Worm (Caenorhabditis elegans) whole organism, L4 larva: ENCODE data around the gene lbp-9.
A peak's percentile ranks its signal among the peaks of the same experiment; 100 is the strongest.

Experiments used
- D1046.2 ChIP-seq: fragments of 200-800 bp; sonication (Bioruptor generic); IDR thresholded peaks from 2 replicates; pipeline ENCODE4 v1.3.6; 2022; ENCODE audit warnings: missing genetic modification characterization, missing compliant biosample characterization
- F10B5.3 ChIP-seq: sonication (generic microtip); optimal IDR thresholded peaks from 2 replicates; lab custom pipeline; 2016; ENCODE audit warnings: mild to moderate bottlenecking, missing genetic modification characterization, missing compliant biosample characterization
- F44E2.7 ChIP-seq: fragments of 200-800 bp; sonication (Bioruptor generic); IDR thresholded peaks from 2 replicates; pipeline ENCODE4 v2.1.2; 2022; ENCODE audit warnings: missing genetic modification characterization, missing compliant biosample characterization
- T20F7.1 ChIP-seq: fragments of 200-800 bp; sonication (Bioruptor generic); optimal IDR thresholded peaks from 2 replicates; lab custom pipeline; 2018; ENCODE audit warnings: mild to moderate bottlenecking, missing genetic modification characterization, missing compliant biosample characterization
- Y105C5A.15 ChIP-seq: fragments of 200-800 bp; sonication (Bioruptor generic); IDR thresholded peaks from 2 replicates; pipeline ENCODE4 v1.3.6; 2022; ENCODE audit warnings: missing genetic modification characterization, missing compliant biosample characterization
- Y48G9A.11 ChIP-seq: fragments of 200-800 bp; sonication (Bioruptor generic); IDR thresholded peaks from 2 replicates; pipeline ENCODE4 v1.3.6; 2022; ENCODE audit warnings: missing genetic modification reagents, missing genetic modification characterization, missing compliant biosample characterization
- Y75B8A.6 ChIP-seq: fragments of 200-800 bp; sonication (Bioruptor generic); IDR thresholded peaks from 2 replicates; pipeline ENCODE4 v1.3.6; 2022; ENCODE audit warnings: missing genetic modification reagents, missing genetic modification characterization, missing compliant biosample characterization
- ZK546.5 ChIP-seq, 2 experiments: sonication (generic microtip); optimal IDR thresholded peaks; 2 replicates each; lab custom pipeline; 2017; ENCODE audit warnings: missing biosample characterization in 2 of 2, missing genetic modification characterization in 2 of 2
- arid-1 ChIP-seq: fragments of 200-800 bp; sonication (Bioruptor generic); conservative IDR thresholded peaks from 2 replicates; pipeline ENCODE4 v1.3.6; 2022; ENCODE audit warnings: missing genetic modification reagents, missing genetic modification characterization, missing compliant biosample characterization
- ceh-20 ChIP-seq: fragments of 200-800 bp; sonication (Bioruptor generic); IDR thresholded peaks from 2 replicates; pipeline ENCODE4 v1.3.6; 2022; ENCODE audit warnings: missing genetic modification reagents, missing genetic modification characterization, missing compliant biosample characterization
- ceh-28 ChIP-seq: fragments of 150-350 bp; optimal IDR thresholded peaks from 2 replicates; lab custom pipeline; 2014; ENCODE audit warnings: missing biosample characterization, missing genetic modification reagents, missing genetic modification characterization
- ceh-44 ChIP-seq: fragments of 200-800 bp; sonication (Bioruptor generic); IDR thresholded peaks from 2 replicates; pipeline ENCODE4 v1.3.6; 2022; ENCODE audit warnings: missing genetic modification reagents, missing genetic modification characterization, missing compliant biosample characterization
- ceh-62 ChIP-seq: sonication (generic microtip); optimal IDR thresholded peaks from 2 replicates; lab custom pipeline; 2017; ENCODE audit warnings: missing biosample characterization, missing genetic modification characterization
- ceh-82 ChIP-seq: sonication (generic microtip); optimal IDR thresholded peaks from 2 replicates; lab custom pipeline; 2017; ENCODE audit warnings: missing biosample characterization, missing genetic modification characterization
- cey-2 ChIP-seq: sonication (generic microtip); optimal IDR thresholded peaks from 3 replicates; lab custom pipeline; 2017; ENCODE audit warnings: missing genetic modification characterization, mild to moderate bottlenecking, missing compliant biosample characterization, antibody characterized with exemption, borderline replicate concordance; ENCODE audit not compliant: insufficient read depth
- daf-12 ChIP-seq: fragments of 150-350 bp; optimal IDR thresholded peaks from 2 replicates; lab custom pipeline; 2014; ENCODE audit warnings: missing biosample characterization, missing genetic modification reagents, missing genetic modification characterization
- daf-19 ChIP-seq: fragments of 200-800 bp; sonication (Bioruptor generic); conservative IDR thresholded peaks from 2 replicates; pipeline ENCODE4 v1.3.6; 2022; ENCODE audit warnings: missing genetic modification characterization, missing compliant biosample characterization
- daf-8 ChIP-seq: fragments of 200-800 bp; sonication (Bioruptor generic); IDR thresholded peaks from 2 replicates; pipeline ENCODE4 v1.3.6; 2022; ENCODE audit warnings: missing genetic modification characterization, missing compliant biosample characterization
- dmd-6 ChIP-seq: fragments of 200-800 bp; sonication (Bioruptor generic); IDR thresholded peaks from 2 replicates; pipeline ENCODE4 v1.3.6; 2022; ENCODE audit warnings: missing genetic modification reagents, missing genetic modification characterization, missing compliant biosample characterization
- dmd-8 ChIP-seq: fragments of 200-800 bp; sonication (Bioruptor generic); IDR thresholded peaks from 2 replicates; pipeline ENCODE4 v1.3.6; 2022; ENCODE audit warnings: missing genetic modification characterization, missing compliant biosample characterization
- dpl-1 ChIP-seq: fragments of 150-350 bp; optimal IDR thresholded peaks from 2 replicates; lab custom pipeline; 2014; ENCODE audit warnings: missing biosample characterization, missing genetic modification reagents, missing genetic modification characterization
- dve-1 ChIP-seq: sonication (generic microtip); optimal IDR thresholded peaks from 2 replicates; lab custom pipeline; 2017; ENCODE audit warnings: antibody characterized with exemption, mild to moderate bottlenecking, missing genetic modification characterization, missing compliant biosample characterization; ENCODE audit not compliant: insufficient read depth
- fkh-10 ChIP-seq: fragments of 150-350 bp; optimal IDR thresholded peaks from 2 replicates; lab custom pipeline; 2014; ENCODE audit warnings: missing biosample characterization, missing genetic modification reagents, missing genetic modification characterization
- hif-1 ChIP-seq, 2 experiments: sonication (generic microtip); optimal IDR thresholded peaks; 2 replicates each; lab custom pipeline; 2016 to 2017; ENCODE audit warnings: missing compliant biosample characterization in 2 of 2, missing genetic modification characterization in 2 of 2, missing genetic modification reagents in 2 of 2, missing genotype in 2 of 2, mild to moderate bottlenecking in 1 of 2
- hlh-11 ChIP-seq: fragments of 200-800 bp; sonication (Bioruptor generic); optimal IDR thresholded peaks from 2 replicates; lab custom pipeline; 2018; ENCODE audit warnings: mild to moderate bottlenecking, missing genetic modification characterization, missing compliant biosample characterization
- hlh-30 ChIP-seq: sonication (generic microtip); optimal IDR thresholded peaks from 2 replicates; lab custom pipeline; 2017; ENCODE audit warnings: antibody characterized with exemption, mild to moderate bottlenecking, missing genetic modification characterization, missing compliant biosample characterization; ENCODE audit not compliant: insufficient read depth
- lim-7 ChIP-seq: fragments of 200-800 bp; sonication (Bioruptor generic); IDR thresholded peaks from 2 replicates; pipeline ENCODE4 v1.3.6; 2022; ENCODE audit warnings: missing genetic modification characterization, missing compliant biosample characterization
- lin-1 ChIP-seq: fragments of 200-800 bp; sonication (Bioruptor generic); IDR thresholded peaks from 2 replicates; pipeline ENCODE4 v1.3.6; 2022; ENCODE audit warnings: missing genetic modification reagents, missing genetic modification characterization, missing compliant biosample characterization
- lin-13 ChIP-seq: fragments of 150-350 bp; optimal IDR thresholded peaks from 2 replicates; lab custom pipeline; 2014; ENCODE audit warnings: missing biosample characterization, missing genetic modification reagents, missing genetic modification characterization
- lin-15B ChIP-seq: fragments of 150-350 bp; sonication (generic microtip); optimal IDR thresholded peaks from 3 replicates; lab custom pipeline; 2014; ENCODE audit warnings: missing biosample characterization, missing genetic modification characterization
- lin-39 ChIP-seq: fragments of 150-350 bp; optimal IDR thresholded peaks from 2 replicates; lab custom pipeline; 2014; ENCODE audit warnings: missing biosample characterization, missing genetic modification reagents, missing genetic modification characterization
- lsy-2 ChIP-seq, 2 experiments: fragments of 150-350 bp in 1 of 2; sonication (generic microtip) in 1 of 2; optimal IDR thresholded peaks; 2 replicates each; lab custom pipeline; 2014 to 2017; ENCODE audit warnings: missing biosample characterization in 2 of 2, missing genetic modification characterization in 2 of 2
- mdt-29 ChIP-seq: fragments of 200-800 bp; sonication (Bioruptor generic); IDR thresholded peaks from 2 replicates; pipeline ENCODE4 v1.3.6; 2022; ENCODE audit warnings: missing genetic modification reagents, missing genetic modification characterization, missing compliant biosample characterization
- mes-2 ChIP-seq: sonication (generic microtip); optimal IDR thresholded peaks from 2 replicates; lab custom pipeline; 2016; ENCODE audit warnings: missing genotype, mild to moderate bottlenecking, missing genetic modification characterization, missing compliant biosample characterization; ENCODE audit not compliant: poor library complexity, severe bottlenecking
- mxl-3 ChIP-seq: fragments of 200-800 bp; sonication (Bioruptor generic); optimal IDR thresholded peaks from 2 replicates; lab custom pipeline; 2018; ENCODE audit warnings: mild to moderate bottlenecking, missing genetic modification characterization, missing compliant biosample characterization
- nhr-102 ChIP-seq: sonication (generic microtip); optimal IDR thresholded peaks from 2 replicates; lab custom pipeline; 2016; ENCODE audit warnings: mild to moderate bottlenecking, missing genetic modification characterization, moderate library complexity, missing compliant biosample characterization
- nhr-41 ChIP-seq: fragments of 200-800 bp; sonication (Bioruptor generic); IDR thresholded peaks from 2 replicates; pipeline ENCODE4 v1.3.6; 2022; ENCODE audit warnings: missing genetic modification reagents, missing genetic modification characterization, missing compliant biosample characterization
- nhr-42 ChIP-seq: fragments of 200-800 bp; sonication (Bioruptor generic); IDR thresholded peaks from 2 replicates; pipeline ENCODE4 v1.3.6; 2022; ENCODE audit warnings: missing genetic modification characterization, missing compliant biosample characterization
- nhr-6 ChIP-seq: fragments of 150-350 bp; optimal IDR thresholded peaks from 2 replicates; lab custom pipeline; 2014; ENCODE audit warnings: missing biosample characterization, missing genetic modification characterization
- nhr-77 ChIP-seq: fragments of 150-350 bp; optimal IDR thresholded peaks from 2 replicates; lab custom pipeline; 2014; ENCODE audit warnings: missing biosample characterization, missing genetic modification characterization
- php-3 ChIP-seq: fragments of 200-800 bp; sonication (Bioruptor generic); IDR thresholded peaks from 2 replicates; pipeline ENCODE4 v1.3.6; 2022; ENCODE audit warnings: missing genetic modification reagents, missing genetic modification characterization, missing compliant biosample characterization
- rbr-2 ChIP-seq: sonication (generic microtip); optimal IDR thresholded peaks from 2 replicates; lab custom pipeline; 2016; ENCODE audit warnings: missing genotype, missing genetic modification characterization, missing compliant biosample characterization
- saeg-2 ChIP-seq: fragments of 200-800 bp; sonication (Bioruptor generic); IDR thresholded peaks from 2 replicates; pipeline ENCODE4 v1.3.6; 2022; ENCODE audit warnings: missing genetic modification reagents, missing genetic modification characterization, missing compliant biosample characterization
- sdz-12 ChIP-seq: fragments of 200-800 bp; sonication (Bioruptor generic); optimal IDR thresholded peaks from 2 replicates; lab custom pipeline; 2018; ENCODE audit warnings: mild to moderate bottlenecking, missing genetic modification characterization, missing compliant biosample characterization
- snpc-1.2 ChIP-seq: fragments of 200-800 bp; sonication (Bioruptor generic); IDR thresholded peaks from 2 replicates; pipeline ENCODE4 v1.3.6; 2022; ENCODE audit warnings: missing genetic modification reagents, missing genetic modification characterization, missing compliant biosample characterization
- snpc-4 ChIP-seq: fragments of 150-350 bp; optimal IDR thresholded peaks from 2 replicates; lab custom pipeline; 2014; ENCODE audit warnings: missing biosample characterization, missing genetic modification characterization
- spr-1 ChIP-seq: sonication (generic microtip); optimal IDR thresholded peaks from 2 replicates; lab custom pipeline; 2016; ENCODE audit warnings: mild to moderate bottlenecking, missing genetic modification characterization, missing compliant biosample characterization
- spr-3 ChIP-seq: fragments of 200-800 bp; sonication (Bioruptor generic); optimal IDR thresholded peaks from 2 replicates; lab custom pipeline; 2018; ENCODE audit warnings: mild to moderate bottlenecking, missing genetic modification characterization, missing compliant biosample characterization
- unc-62 ChIP-seq, 3 experiments: fragments of 150-350 bp in 1 of 3; sonication (generic microtip); optimal IDR thresholded peaks in 2 of 3; peaks in 1 of 3; 1 replicate in 1 of 3; 2 replicates in 2 of 3; lab custom pipeline; 2014 to 2017; ENCODE audit warnings: missing biosample characterization in 3 of 3, missing genetic modification characterization in 3 of 3, missing genetic modification reagents in 3 of 3, missing genotype in 1 of 3
- zip-11 ChIP-seq: fragments of 200-800 bp; sonication (Bioruptor generic); IDR thresholded peaks from 2 replicates; pipeline ENCODE4 v1.3.6; 2022; ENCODE audit warnings: missing genetic modification characterization, missing compliant biosample characterization
- ztf-11 ChIP-seq: fragments of 150-350 bp; optimal IDR thresholded peaks from 2 replicates; lab custom pipeline; 2014; ENCODE audit warnings: missing biosample characterization, missing genetic modification characterization
- ztf-7 ChIP-seq: fragments of 150-350 bp; optimal IDR thresholded peaks from 2 replicates; lab custom pipeline; 2014; ENCODE audit warnings: missing biosample characterization, missing genetic modification characterization

lbp-9 gene

DNA sequence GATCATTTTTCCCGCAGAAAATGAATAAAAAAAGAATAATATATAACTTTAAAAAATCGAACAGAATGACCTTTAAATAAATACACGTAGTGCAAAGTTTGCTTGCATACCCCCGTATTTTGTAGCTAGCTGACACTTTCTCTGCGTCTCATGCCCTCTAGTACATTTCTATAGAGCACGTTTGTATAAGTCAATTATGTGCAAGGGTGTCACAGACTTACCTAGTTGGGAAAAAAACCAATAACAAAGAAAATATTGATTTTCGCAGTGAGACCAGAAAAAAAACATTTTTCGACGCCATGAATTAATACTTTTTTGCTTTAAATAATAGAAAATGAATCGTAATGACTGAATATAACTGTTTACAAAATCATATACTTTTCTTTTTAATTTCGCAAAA, 41.0 kb downstream of the lbp-9 start, which contains the start of gene ckb-4 (continued):
- TF ChIP-seq ztf-7 (tag; lab: Kevin White, UChicago) (no peak), zip-11 (GFP tag; lab: Robert Waterston, UW) (no peak), nhr-102 (tag; lab: Kevin White, UChicago) (no peak), hif-1 (tag; optimal IDR thresholded peaks at IDR 0.05; lab: Kevin White, UChicago) (peak in 1 of 2 experiments; percentile 2), nhr-6 (tag; lab: Kevin White, UChicago) (peak; percentile 39), php-3 (GFP tag; lab: Robert Waterston, UW) (no peak), spr-1 (tag; lab: Kevin White, UChicago) (no peak), rbr-2 (no peak), ceh-82 (tag; lab: Kevin White, UChicago) (no peak), lin-13 (GFP tag; lab: Kevin White, UChicago) (peak; percentile 26), nhr-41 (GFP tag; lab: Robert Waterston, UW) (no peak), Y75B8A.6 (GFP tag; lab: Robert Waterston, UW) (no peak), nhr-77 (peak; percentile 10), mes-2 (no peak), daf-8 (GFP tag; lab: Robert Waterston, UW) (no peak), lin-15B (tag; lab: Kevin White, UChicago) (no peak), ceh-20 (GFP tag; lab: Robert Waterston, UW) (no peak), nhr-42 (GFP tag; lab: Robert Waterston, UW) (no peak), dmd-6 (GFP tag; lab: Robert Waterston, UW) (no peak), Y48G9A.11 (GFP tag; lab: Robert Waterston, UW) (no peak), T20F7.1 (no peak), lim-7 (no peak), D1046.2 (GFP tag; lab: Robert Waterston, UW) (no peak), dpl-1 (peak; percentile 32), hlh-11 (tag; lab: Kevin White, UChicago) (no peak), F44E2.7 (GFP tag; lab: Robert Waterston, UW) (no peak), lsy-2 (tag; optimal IDR thresholded peaks at IDR 0.05; lab: Kevin White, UChicago) (no peak), lin-39 (tag; lab: Kevin White, UChicago) (no peak), snpc-4 (tag; lab: Kevin White, UChicago) (no peak), mxl-3 (GFP tag; lab: Kevin White, UChicago) (no peak), daf-12 (tag; lab: Kevin White, UChicago) (no peak), snpc-1.2 (GFP tag; lab: Robert Waterston, UW) (no peak), arid-1 (no peak), dmd-8 (GFP tag; lab: Robert Waterston, UW) (no peak), ceh-62 (no peak), hlh-30 (tag; lab: Kevin White, UChicago) (no peak), mdt-29 (GFP tag; lab: Robert Waterston, UW) (no peak), dve-1 (tag; lab: Kevin White, UChicago) (no peak), spr-3 (GFP tag; lab: Kevin White, UChicago) (no peak), fkh-10 (GFP tag; lab: Kevin White, UChicago) (no peak), ceh-44 (GFP tag; lab: Robert Waterston, UW) (no peak), ztf-11 (tag; lab: Kevin White, UChicago) (no peak), F10B5.3 (no peak), cey-2 (tag; lab: Kevin White, UChicago) (no peak), sdz-12 (GFP tag; lab: Kevin White, UChicago) (no peak), lin-1 (GFP tag; lab: Robert Waterston, UW) (no peak), ceh-28 (tag; lab: Kevin White, UChicago) (no peak), Y105C5A.15 (GFP tag; lab: Robert Waterston, UW) (no peak), saeg-2 (no peak), daf-19 (GFP tag; lab: Robert Waterston, UW) (no peak), unc-62 (GFP tag; optimal IDR thresholded peaks at IDR 0.05 in 1 of 2; lab: Kevin White, UChicago) (no peak), unc-62 (tag; optimal IDR thresholded peaks at IDR 0.05; lab: Kevin White, UChicago) (no peak), ZK546.5 (tag; optimal IDR thresholded peaks at IDR 0.05; lab: Kevin White, UChicago) (no peak)
